Fruit fly (Drosophila melanogaster) whole organism, embryonic: ENCODE measurements around the gene CG8034.

Experiments
- B-H1 ChIP-seq: fragments of 200-800 bp; sonication (Bioruptor generic); IDR thresholded peaks from 3 replicates; pipeline ENCODE4 v1.3.6; 2022; ENCODE audit warnings: missing biosample characterization, missing genetic modification characterization
- B-H2 ChIP-seq: fragments of 200-800 bp; sonication (Bioruptor generic); optimal IDR thresholded peaks from 2 replicates; lab custom pipeline; 2018; ENCODE audit warnings: missing biosample characterization, mild to moderate bottlenecking, missing genetic modification characterization
- CG10209 ChIP-seq: fragments of 200-800 bp; sonication (Bioruptor generic); optimal IDR thresholded peaks from 3 replicates; lab custom pipeline; 2017; ENCODE audit warnings: missing biosample characterization, mild to moderate bottlenecking, missing genetic modification characterization, missing genetic modification reagents
- CG1024 ChIP-seq: fragments of 200-800 bp; sonication (Bioruptor generic); IDR thresholded peaks from 2 replicates; pipeline ENCODE4 v1.3.6; 2022; ENCODE audit warnings: missing biosample characterization, missing genetic modification characterization
- CG10274 ChIP-seq: fragments of 200-800 bp; sonication (Bioruptor generic); optimal IDR thresholded peaks from 3 replicates; lab custom pipeline; 2017; ENCODE audit warnings: missing biosample characterization, mild to moderate bottlenecking, missing genetic modification characterization
- CG10321 ChIP-seq: fragments of 200-800 bp; sonication (Bioruptor generic); IDR thresholded peaks from 2 replicates; pipeline ENCODE4 v1.3.6; 2022; ENCODE audit warnings: missing biosample characterization, missing genetic modification characterization
- CG10959 ChIP-seq: fragments of 200-800 bp; sonication (Bioruptor generic); IDR thresholded peaks from 2 replicates; pipeline ENCODE4 v1.3.6; 2022; ENCODE audit warnings: missing biosample characterization, missing genetic modification characterization
- CG10979 ChIP-seq: fragments of 200-800 bp; sonication (Bioruptor generic); optimal IDR thresholded peaks from 2 replicates; lab custom pipeline; 2018; ENCODE audit warnings: missing biosample characterization, mild to moderate bottlenecking, missing genetic modification characterization, moderate library complexity
- CG11504 ChIP-seq: fragments of 200-800 bp; sonication (Bioruptor generic); optimal IDR thresholded peaks from 3 replicates; lab custom pipeline; 2019; ENCODE audit warnings: missing biosample characterization, mild to moderate bottlenecking, missing genetic modification characterization, moderate library complexity
- CG13296 ChIP-seq: fragments of 200-800 bp; sonication (Bioruptor generic); optimal IDR thresholded peaks from 3 replicates; lab custom pipeline; 2018; ENCODE audit warnings: missing biosample characterization, mild to moderate bottlenecking, missing genetic modification characterization
- CG13775 ChIP-seq: fragments of 200-800 bp; sonication (Bioruptor generic); optimal IDR thresholded peaks from 3 replicates; lab custom pipeline; 2017; ENCODE audit warnings: missing biosample characterization, mild to moderate bottlenecking, missing genetic modification characterization
- CG15269 ChIP-seq: fragments of 200-800 bp; sonication (Bioruptor generic); optimal IDR thresholded peaks from 2 replicates; lab custom pipeline; 2018; ENCODE audit warnings: missing biosample characterization, mild to moderate bottlenecking, missing genetic modification characterization, moderate library complexity
- CG15601 ChIP-seq: fragments of 200-800 bp; sonication (Bioruptor generic); optimal IDR thresholded peaks from 3 replicates; lab custom pipeline; 2019; ENCODE audit warnings: missing biosample characterization, mild to moderate bottlenecking, missing genetic modification characterization, moderate library complexity
- CG18262 ChIP-seq: fragments of 200-800 bp; optimal IDR thresholded peaks from 3 replicates; lab custom pipeline; 2019; ENCODE audit warnings: missing biosample characterization, mild to moderate bottlenecking, missing genetic modification characterization, moderate library complexity
- CG18599 ChIP-seq: fragments of 200-800 bp; sonication (Bioruptor generic); optimal IDR thresholded peaks from 3 replicates; lab custom pipeline; 2017; ENCODE audit warnings: missing biosample characterization, missing genetic modification characterization, mild to moderate bottlenecking, moderate library complexity, missing genetic modification reagents
- CG2678 ChIP-seq: fragments of 200-800 bp; sonication (Bioruptor generic); optimal IDR thresholded peaks from 3 replicates; lab custom pipeline; 2019; ENCODE audit warnings: missing biosample characterization, mild to moderate bottlenecking, missing genetic modification characterization, moderate library complexity
- CG2712 ChIP-seq: fragments of 200-800 bp; optimal IDR thresholded peaks from 3 replicates; lab custom pipeline; 2019; ENCODE audit warnings: missing biosample characterization, mild to moderate bottlenecking, missing genetic modification characterization, moderate library complexity
- CG30020 ChIP-seq: fragments of 200-800 bp; optimal IDR thresholded peaks from 2 replicates; lab custom pipeline; 2019; ENCODE audit warnings: missing biosample characterization, mild to moderate bottlenecking, missing genetic modification characterization, moderate library complexity
- CG30403 ChIP-seq: fragments of 200-800 bp; sonication (Bioruptor generic); optimal IDR thresholded peaks from 3 replicates; lab custom pipeline; 2016; ENCODE audit warnings: missing biosample characterization, missing genetic modification characterization
- CG31441 ChIP-seq: fragments of 200-800 bp; sonication (Bioruptor generic); IDR thresholded peaks from 2 replicates; pipeline ENCODE4 v1.3.6; 2022; ENCODE audit warnings: missing biosample characterization, missing genetic modification characterization
- CG33213 ChIP-seq: fragments of 200-800 bp; sonication (Bioruptor generic); optimal IDR thresholded peaks from 3 replicates; lab custom pipeline; 2016; ENCODE audit warnings: missing biosample characterization, missing genetic modification characterization
- CG3995 ChIP-seq: fragments of 200-800 bp; sonication (Bioruptor generic); optimal IDR thresholded peaks from 3 replicates; lab custom pipeline; 2016; ENCODE audit warnings: missing biosample characterization, missing genetic modification characterization
- CG5953 ChIP-seq: fragments of 200-800 bp; sonication (Bioruptor generic); IDR thresholded peaks from 2 replicates; pipeline ENCODE4 v1.3.6; 2022; ENCODE audit warnings: missing biosample characterization, missing genetic modification characterization
- CG7987 ChIP-seq: fragments of 200-800 bp; sonication (Bioruptor generic); optimal IDR thresholded peaks from 2 replicates; lab custom pipeline; 2018; ENCODE audit warnings: missing biosample characterization, mild to moderate bottlenecking, missing genetic modification characterization, moderate library complexity
- CG8924 ChIP-seq: fragments of 200-800 bp; optimal IDR thresholded peaks from 3 replicates; lab custom pipeline; 2019; ENCODE audit warnings: missing biosample characterization, mild to moderate bottlenecking, missing genetic modification characterization, moderate library complexity
- CG9797 ChIP-seq: fragments of 200-800 bp; sonication (Bioruptor generic); optimal IDR thresholded peaks from 3 replicates; lab custom pipeline; 2018; ENCODE audit warnings: missing biosample characterization, mild to moderate bottlenecking, missing genetic modification characterization
- Camta ChIP-seq: fragments of 200-800 bp; sonication (Bioruptor generic); optimal IDR thresholded peaks from 2 replicates; lab custom pipeline; 2016; ENCODE audit warnings: missing biosample characterization, missing genetic modification characterization
- CkIIα-i1 ChIP-seq: fragments of 200-800 bp; sonication (Bioruptor generic); IDR thresholded peaks from 2 replicates; pipeline ENCODE4 v1.3.6; 2022; ENCODE audit warnings: missing biosample characterization, missing genetic modification characterization
- D19A ChIP-seq: fragments of 200-800 bp; optimal IDR thresholded peaks from 3 replicates; lab custom pipeline; 2019; ENCODE audit warnings: missing biosample characterization, mild to moderate bottlenecking, missing genetic modification characterization, moderate library complexity
- H15 ChIP-seq: fragments of 200-800 bp; sonication (Bioruptor generic); IDR thresholded peaks from 3 replicates; pipeline ENCODE4 v1.3.6; 2022; ENCODE audit warnings: missing biosample characterization, missing genetic modification characterization
- HmgD ChIP-seq: fragments of 200-800 bp; sonication (Bioruptor generic); optimal IDR thresholded peaks from 3 replicates; lab custom pipeline; 2016; ENCODE audit warnings: missing biosample characterization, missing genetic modification characterization
- Hsf ChIP-seq: fragments of 200-800 bp; sonication (Bioruptor generic); optimal IDR thresholded peaks from 3 replicates; lab custom pipeline; 2016; ENCODE audit warnings: missing biosample characterization, missing genetic modification characterization
- MESR4 ChIP-seq: fragments of 200-800 bp; sonication (Bioruptor generic); optimal IDR thresholded peaks from 2 replicates; lab custom pipeline; 2018; ENCODE audit warnings: missing biosample characterization, mild to moderate bottlenecking, missing genetic modification characterization, moderate library complexity
- Ptx1 ChIP-seq: fragments of 200-800 bp; sonication (Bioruptor generic); IDR thresholded peaks from 2 replicates; pipeline ENCODE4 v1.3.6; 2022; ENCODE audit warnings: missing biosample characterization, missing genetic modification characterization
- Sry-δ ChIP-seq: fragments of 200-800 bp; sonication (Bioruptor generic); optimal IDR thresholded peaks from 2 replicates; lab custom pipeline; 2016; ENCODE audit warnings: missing biosample characterization, missing genetic modification characterization
- Xrp1 ChIP-seq: fragments of 200-800 bp; sonication (Bioruptor generic); IDR thresholded peaks from 2 replicates; pipeline ENCODE4 v1.3.6; 2022; ENCODE audit warnings: missing biosample characterization, missing genetic modification characterization
- ci ChIP-seq: fragments of 200-800 bp; sonication (Bioruptor generic); IDR thresholded peaks from 3 replicates; pipeline ENCODE4 v1.3.6; 2022; ENCODE audit warnings: missing biosample characterization, missing genetic modification characterization
- dati ChIP-seq: fragments of 200-800 bp; sonication (Bioruptor generic); IDR thresholded peaks from 2 replicates; pipeline ENCODE4 v1.3.6; 2022; ENCODE audit warnings: missing biosample characterization, missing genetic modification characterization
- jumu ChIP-seq: fragments of 200-800 bp; sonication (Bioruptor generic); optimal IDR thresholded peaks from 3 replicates; lab custom pipeline; 2016; ENCODE audit warnings: missing biosample characterization, missing genetic modification characterization
- kay ChIP-seq: fragments of 200-800 bp; sonication (Bioruptor generic); optimal IDR thresholded peaks from 2 replicates; lab custom pipeline; 2016; ENCODE audit warnings: missing biosample characterization, missing genetic modification characterization
- lilli ChIP-seq: fragments of 200-800 bp; sonication (Bioruptor generic); optimal IDR thresholded peaks from 3 replicates; lab custom pipeline; 2016; ENCODE audit warnings: missing biosample characterization, missing genetic modification characterization
- lov ChIP-seq, 2 experiments: fragments of 200-800 bp in 1 of 2; fragments of >200 bp in 1 of 2; sonication (Bioruptor generic) in 1 of 2; IDR thresholded peaks in 1 of 2; optimal IDR thresholded peaks in 1 of 2; 2 replicates in 1 of 2; 3 replicates in 1 of 2; pipeline versions ENCODE4 v1.3.6 to Lab custom; 2017 to 2022; ENCODE audit warnings: missing biosample characterization in 1 of 2, missing genetic modification characterization in 1 of 2
- p53 ChIP-seq: fragments of 200-800 bp; sonication (Bioruptor generic); optimal IDR thresholded peaks from 2 replicates; lab custom pipeline; 2016; ENCODE audit warnings: missing biosample characterization, missing genetic modification characterization
- phol ChIP-seq: fragments of 200-800 bp; sonication (Bioruptor generic); optimal IDR thresholded peaks from 3 replicates; lab custom pipeline; 2018; ENCODE audit warnings: missing biosample characterization, mild to moderate bottlenecking, missing genetic modification characterization, moderate library complexity
- sens ChIP-seq: fragments of 200-800 bp; sonication (Bioruptor generic); peaks from one replicate; lab custom pipeline; 2016; ENCODE audit warnings: missing biosample characterization, missing genetic modification characterization
- slbo ChIP-seq: fragments of 200-800 bp; sonication (Bioruptor generic); IDR thresholded peaks from 2 replicates; pipeline ENCODE4 v1.3.6; 2022; ENCODE audit warnings: missing biosample characterization, missing genetic modification characterization
- tap ChIP-seq: fragments of 200-800 bp; optimal IDR thresholded peaks from 3 replicates; lab custom pipeline; 2019; ENCODE audit warnings: missing biosample characterization, mild to moderate bottlenecking, missing genetic modification characterization, moderate library complexity
- tio ChIP-seq: fragments of 200-800 bp; sonication (Bioruptor generic); optimal IDR thresholded peaks from 2 replicates; lab custom pipeline; 2017; ENCODE audit warnings: missing biosample characterization, missing genetic modification characterization, inconsistent platforms
- trem ChIP-seq: fragments of 200-800 bp; optimal IDR thresholded peaks from 3 replicates; lab custom pipeline; 2019; ENCODE audit warnings: missing biosample characterization, mild to moderate bottlenecking, missing genetic modification characterization, moderate library complexity
- z ChIP-seq: fragments of 200-800 bp; sonication (Bioruptor generic); IDR thresholded peaks from 3 replicates; pipeline ENCODE4 v1.3.6; 2022; ENCODE audit warnings: missing biosample characterization, missing genetic modification characterization
- zen ChIP-seq: fragments of 200-800 bp; sonication (Bioruptor generic); optimal IDR thresholded peaks from 3 replicates; lab custom pipeline; 2018; ENCODE audit warnings: missing biosample characterization, mild to moderate bottlenecking, missing genetic modification characterization, moderate library complexity

CG8034 gene

dm6 chrX:19243379-19243834 lies 54.6 kb downstream of the CG8034 start, which contains the start of gene CG7889 (continued):
- TF ChIP-seq CG10959 (GFP tag; lab: Robert Waterston, UW) (no peak), CG7987 (GFP tag; lab: Kevin White, UChicago) (no peak), H15 (GFP tag; lab: Robert Waterston, UW) (no peak), MESR4 (GFP tag; lab: Kevin White, UChicago) (peak; percentile 61), phol (tag; lab: Kevin White, UChicago) (peak; percentile 40), Xrp1 (GFP tag; lab: Robert Waterston, UW) (peak; percentile 26; the same call in 1 of the 2 replicates), CG13775 (no peak), jumu (GFP tag; lab: Kevin White, UChicago) (peak; percentile 15), ci (GFP tag; lab: Robert Waterston, UW) (peak; percentile 46; the same call in 1 of the 3 replicates), CG8924 (no peak), CG33213 (GFP tag; lab: Kevin White, UChicago) (no peak), sens (peak; percentile 86), CG30403 (GFP tag; lab: Kevin White, UChicago) (peak; percentile 6), HmgD (GFP tag; lab: Kevin White, UChicago) (no peak), kay (GFP tag; lab: Kevin White, UChicago) (no peak), CG13296 (GFP tag; lab: Kevin White, UChicago) (peak; percentile 24), CG5953 (GFP tag; lab: Robert Waterston, UW) (no peak), tap (tag; lab: Kevin White, UChicago) (peak; percentile 9), CG9797 (GFP tag; lab: Kevin White, UChicago) (peak; percentile 52), CG11504 (tag; lab: Kevin White, UChicago) (peak; percentile 50), p53 (GFP tag; lab: Kevin White, UChicago) (no peak), CG10274 (no peak), CG10321 (GFP tag; lab: Robert Waterston, UW) (no peak), zen (tag; lab: Kevin White, UChicago) (peak; percentile 13), D19A (tag; lab: Kevin White, UChicago) (peak; percentile 98), CkIIα-i1 (GFP tag; lab: Robert Waterston, UW) (no peak), Sry-δ (GFP tag; lab: Kevin White, UChicago) (peak; percentile 3), CG10979 (peak; percentile 10), CG18599 (GFP tag; lab: Kevin White, UChicago) (peak; percentile 49), tio (GFP tag; lab: Kevin White, UChicago) (no peak), Hsf (peak; percentile 6), slbo (peak; percentile 53; the same call in 1 of the 2 replicates), CG31441 (GFP tag; lab: Robert Waterston, UW) (peak; percentile 42; the same call in 1 of the 2 replicates), dati (GFP tag; lab: Robert Waterston, UW) (no peak), z (no peak), trem (tag; lab: Kevin White, UChicago) (peak; percentile 7), CG15269 (no peak), lilli (peak; percentile 53), CG10209 (GFP tag; lab: Kevin White, UChicago) (peak; percentile 23), CG2678 (tag; lab: Kevin White, UChicago) (peak; percentile 61), CG1024 (no peak; the same call in 1 of the 2 replicates), Camta (peak; percentile 31), Ptx1 (GFP tag; lab: Robert Waterston, UW) (0 out of 2 replicates have a peak, but pooled peaks have one; percentile 34), CG30020 (peak; percentile 39), B-H1 (GFP tag; lab: Robert Waterston, UW) (no peak), CG15601 (tag; lab: Kevin White, UChicago) (peak; percentile 39), lov (optimal IDR thresholded peaks at IDR 0.05; lab: Kevin White, UChicago) (no peak), lov (GFP tag; IDR thresholded peaks at IDR 0.05; lab: Robert Waterston, UW) (no peak), B-H2 (GFP tag; lab: Kevin White, UChicago) (peak; percentile 7), CG18262 (tag; lab: Kevin White, UChicago) (peak; percentile 53), CG3995 (peak; percentile 70), CG2712 (tag; lab: Kevin White, UChicago) (peak; percentile 59)
